Worm (Caenorhabditis elegans) whole organism, late embryonic: ENCODE measurements around the gene gst-44.
A peak's percentile ranks its signal among the peaks of the same experiment; 100 is the strongest.

Experiments
- C08G9.2 ChIP-seq: sonication (generic microtip); optimal IDR thresholded peaks from 2 replicates; lab custom pipeline; 2016; ENCODE audit warnings: mild to moderate bottlenecking, missing genetic modification characterization, moderate library complexity, missing compliant biosample characterization
- K09A11.1 ChIP-seq: sonication (generic microtip); optimal IDR thresholded peaks from 2 replicates; lab custom pipeline; 2017; ENCODE audit warnings: antibody characterized with exemption, mild to moderate bottlenecking, missing genetic modification characterization, missing compliant biosample characterization; ENCODE audit not compliant: insufficient read depth
- Y22D7AL.16 ChIP-seq: sonication (generic microtip); optimal IDR thresholded peaks from 2 replicates; lab custom pipeline; 2016; ENCODE audit warnings: missing genetic modification characterization, missing compliant biosample characterization
- ahr-1 ChIP-seq: sonication (generic microtip); optimal IDR thresholded peaks from 2 replicates; lab custom pipeline; 2016; ENCODE audit warnings: missing genetic modification characterization, missing compliant biosample characterization
- ama-1 ChIP-seq: fragments of 150-350 bp; optimal IDR thresholded peaks from 2 replicates; lab custom pipeline; 2014
- ceh-14 ChIP-seq: sonication (generic microtip); optimal IDR thresholded peaks from 2 replicates; lab custom pipeline; 2016; ENCODE audit warnings: missing genotype, missing genetic modification characterization, missing compliant biosample characterization
- ceh-18 ChIP-seq: sonication (generic microtip); optimal IDR thresholded peaks from 2 replicates; lab custom pipeline; 2016; ENCODE audit warnings: missing genetic modification characterization, missing compliant biosample characterization
- ceh-19 ChIP-seq: fragments of 200-800 bp; sonication (Bioruptor generic); optimal IDR thresholded peaks from 2 replicates; lab custom pipeline; 2018; ENCODE audit warnings: mild to moderate bottlenecking, missing genetic modification characterization, missing compliant biosample characterization
- ceh-2 ChIP-seq: sonication (generic microtip); optimal IDR thresholded peaks from 2 replicates; lab custom pipeline; 2016; ENCODE audit warnings: missing genotype, missing genetic modification characterization, missing compliant biosample characterization
- ceh-22 ChIP-seq: sonication (generic microtip); optimal IDR thresholded peaks from 2 replicates; lab custom pipeline; 2017; ENCODE audit warnings: missing biosample characterization, missing genetic modification characterization
- ceh-24 ChIP-seq: sonication (generic microtip); optimal IDR thresholded peaks from 2 replicates; lab custom pipeline; 2016; ENCODE audit warnings: mild to moderate bottlenecking, missing genetic modification characterization, missing compliant biosample characterization
- ceh-31 ChIP-seq: sonication (generic microtip); optimal IDR thresholded peaks from 2 replicates; lab custom pipeline; 2016; ENCODE audit warnings: missing genetic modification characterization, missing compliant biosample characterization
- ceh-34 ChIP-seq: sonication (generic microtip); optimal IDR thresholded peaks from 2 replicates; lab custom pipeline; 2016; ENCODE audit warnings: mild to moderate bottlenecking, missing genetic modification characterization, missing compliant biosample characterization
- ceh-6 ChIP-seq: fragments of 200-800 bp; sonication (Bioruptor generic); optimal IDR thresholded peaks from 2 replicates; lab custom pipeline; 2018; ENCODE audit warnings: mild to moderate bottlenecking, missing genetic modification characterization, missing compliant biosample characterization
- ceh-9 ChIP-seq: sonication (generic microtip); optimal IDR thresholded peaks from 2 replicates; lab custom pipeline; 2016; ENCODE audit warnings: mild to moderate bottlenecking, missing genetic modification characterization, inconsistent platforms, missing compliant biosample characterization
- dmd-4 ChIP-seq: sonication (generic microtip); optimal IDR thresholded peaks from 2 replicates; lab custom pipeline; 2016; ENCODE audit warnings: borderline replicate concordance, missing genetic modification characterization, missing compliant biosample characterization
- elt-2 ChIP-seq: sonication (generic microtip); optimal IDR thresholded peaks from 2 replicates; lab custom pipeline; 2016; ENCODE audit warnings: missing genetic modification reagents, missing genetic modification characterization, missing compliant biosample characterization
- elt-4 ChIP-seq: sonication (generic microtip); optimal IDR thresholded peaks from 2 replicates; lab custom pipeline; 2016; ENCODE audit warnings: missing genetic modification characterization, missing compliant biosample characterization
- ets-4 ChIP-seq: sonication (generic microtip); optimal IDR thresholded peaks from 2 replicates; lab custom pipeline; 2016; ENCODE audit warnings: missing genetic modification characterization, missing compliant biosample characterization
- eyg-1 ChIP-seq: sonication (generic microtip); optimal IDR thresholded peaks from 2 replicates; lab custom pipeline; 2016; ENCODE audit warnings: missing genotype, missing genetic modification characterization, missing compliant biosample characterization
- fkh-10 ChIP-seq: fragments of 150-350 bp; optimal IDR thresholded peaks from 2 replicates; lab custom pipeline; 2014; ENCODE audit warnings: missing biosample characterization, missing genetic modification reagents, missing genetic modification characterization
- fkh-6 ChIP-seq: sonication (generic microtip); optimal IDR thresholded peaks from 2 replicates; lab custom pipeline; 2016; ENCODE audit warnings: missing genetic modification characterization, missing compliant biosample characterization
- gmeb-2 ChIP-seq: sonication (generic microtip); optimal IDR thresholded peaks from 2 replicates; lab custom pipeline; 2016; ENCODE audit warnings: missing genetic modification characterization, inconsistent platforms, missing compliant biosample characterization
- hlh-13 ChIP-seq: fragments of 200-800 bp; sonication (Bioruptor generic); optimal IDR thresholded peaks from 2 replicates; lab custom pipeline; 2018; ENCODE audit warnings: mild to moderate bottlenecking, missing genetic modification characterization, missing compliant biosample characterization
- hlh-15 ChIP-seq: sonication (generic microtip); optimal IDR thresholded peaks from 2 replicates; lab custom pipeline; 2016; ENCODE audit warnings: missing genetic modification characterization, missing compliant biosample characterization
- hlh-6 ChIP-seq: sonication (generic microtip); optimal IDR thresholded peaks from 2 replicates; lab custom pipeline; 2016; ENCODE audit warnings: missing genotype, missing genetic modification characterization, missing compliant biosample characterization
- hlh-8 ChIP-seq: sonication (generic microtip); optimal IDR thresholded peaks from 2 replicates; lab custom pipeline; 2016; ENCODE audit warnings: missing genotype, missing genetic modification characterization, missing compliant biosample characterization
- lim-6 ChIP-seq: sonication (generic microtip); optimal IDR thresholded peaks from 2 replicates; lab custom pipeline; 2016; ENCODE audit warnings: missing genetic modification characterization, missing compliant biosample characterization
- lin-11 ChIP-seq: fragments of 200-800 bp; sonication (Bioruptor generic); optimal IDR thresholded peaks from 2 replicates; lab custom pipeline; 2018; ENCODE audit warnings: mild to moderate bottlenecking, missing genetic modification characterization, missing compliant biosample characterization
- madf-2 ChIP-seq: sonication (generic microtip); optimal IDR thresholded peaks from 2 replicates; lab custom pipeline; 2017; ENCODE audit warnings: missing genetic modification characterization, missing compliant biosample characterization
- mec-3 ChIP-seq: sonication (generic microtip); optimal IDR thresholded peaks from 2 replicates; lab custom pipeline; 2016; ENCODE audit warnings: borderline replicate concordance, missing genetic modification characterization, missing compliant biosample characterization
- nfya-1 ChIP-seq: sonication (generic microtip); optimal IDR thresholded peaks from 2 replicates; lab custom pipeline; 2017; ENCODE audit warnings: missing genetic modification characterization, mild to moderate bottlenecking, missing compliant biosample characterization, antibody characterized with exemption, moderate library complexity
- nhr-11 ChIP-seq: fragments of 150-350 bp; optimal IDR thresholded peaks from 2 replicates; lab custom pipeline; 2014; ENCODE audit warnings: missing biosample characterization, missing genetic modification characterization
- nhr-232 ChIP-seq: sonication (generic microtip); optimal IDR thresholded peaks from 2 replicates; lab custom pipeline; 2016; ENCODE audit warnings: missing genetic modification characterization, missing compliant biosample characterization
- npax-4 ChIP-seq: sonication (generic microtip); optimal IDR thresholded peaks from 2 replicates; lab custom pipeline; 2016; ENCODE audit warnings: missing genetic modification characterization, missing compliant biosample characterization
- odd-2 ChIP-seq: sonication (generic microtip); optimal IDR thresholded peaks from 2 replicates; lab custom pipeline; 2017; ENCODE audit warnings: antibody characterized with exemption, mild to moderate bottlenecking, missing genetic modification characterization, missing compliant biosample characterization
- pag-3 ChIP-seq: sonication (generic microtip); optimal IDR thresholded peaks from 2 replicates; lab custom pipeline; 2016; ENCODE audit warnings: missing compliant biosample characterization, missing genetic modification characterization, borderline replicate concordance
- pat-9 ChIP-seq: fragments of 200-800 bp; sonication (Bioruptor generic); optimal IDR thresholded peaks from 2 replicates; lab custom pipeline; 2018; ENCODE audit warnings: mild to moderate bottlenecking, missing genetic modification characterization, moderate library complexity, missing compliant biosample characterization
- pha-2 ChIP-seq: sonication (generic microtip); optimal IDR thresholded peaks from 2 replicates; lab custom pipeline; 2017; ENCODE audit warnings: mild to moderate bottlenecking, missing genetic modification characterization, missing compliant biosample characterization
- pha-4 ChIP-seq: fragments of 150-350 bp; optimal IDR thresholded peaks from 2 replicates; lab custom pipeline; 2018; ENCODE audit warnings: missing biosample characterization, missing genetic modification reagents, missing genetic modification characterization
- pqm-1 ChIP-seq: sonication (generic microtip); optimal IDR thresholded peaks from 2 replicates; lab custom pipeline; 2016; ENCODE audit warnings: missing genetic modification characterization, missing compliant biosample characterization
- ref-2 ChIP-seq: sonication (generic microtip); optimal IDR thresholded peaks from 2 replicates; lab custom pipeline; 2016; ENCODE audit warnings: missing genetic modification characterization, missing compliant biosample characterization
- rnt-1 ChIP-seq: sonication (generic microtip); optimal IDR thresholded peaks from 2 replicates; lab custom pipeline; 2016; ENCODE audit warnings: missing genetic modification characterization, missing compliant biosample characterization
- sdc-2 ChIP-seq: sonication (generic microtip); optimal IDR thresholded peaks from 2 replicates; lab custom pipeline; 2016; ENCODE audit warnings: missing genotype, missing genetic modification characterization, missing compliant biosample characterization
- sox-2 ChIP-seq: fragments of 200-800 bp; sonication (Bioruptor generic); IDR thresholded peaks from 2 replicates; pipeline ENCODE4 v1.3.6; 2022; ENCODE audit warnings: missing genetic modification reagents, missing genetic modification characterization, missing compliant biosample characterization
- syd-9 ChIP-seq: sonication (generic microtip); optimal IDR thresholded peaks from 2 replicates; lab custom pipeline; 2016; ENCODE audit warnings: mild to moderate bottlenecking, missing genetic modification characterization, moderate library complexity, missing compliant biosample characterization
- tbx-2 ChIP-seq: sonication (generic microtip); optimal IDR thresholded peaks from 2 replicates; lab custom pipeline; 2016; ENCODE audit warnings: missing genetic modification characterization, missing compliant biosample characterization
- tbx-7 ChIP-seq: sonication (generic microtip); optimal IDR thresholded peaks from 2 replicates; lab custom pipeline; 2016; ENCODE audit warnings: missing genotype, missing genetic modification characterization, missing compliant biosample characterization
- unc-3 ChIP-seq, 2 experiments: fragments of 200-800 bp in 1 of 2; sonication (Bioruptor generic) in 1 of 2; sonication (generic microtip) in 1 of 2; conservative IDR thresholded peaks in 1 of 2; optimal IDR thresholded peaks in 1 of 2; 2 replicates each; pipeline versions ENCODE4 v1.3.6 to Lab custom; 2016 to 2022; ENCODE audit warnings: missing compliant biosample characterization in 2 of 2, missing genetic modification characterization in 2 of 2, missing genetic modification reagents in 1 of 2
- unc-42 ChIP-seq: sonication (generic microtip); optimal IDR thresholded peaks from 2 replicates; lab custom pipeline; 2016; ENCODE audit warnings: missing genotype, missing genetic modification characterization, missing compliant biosample characterization
- unc-55 ChIP-seq: sonication (generic microtip); optimal IDR thresholded peaks from 2 replicates; lab custom pipeline; 2017; ENCODE audit warnings: missing biosample characterization, missing genetic modification reagents, missing genetic modification characterization
- unc-86 ChIP-seq: sonication (generic microtip); optimal IDR thresholded peaks from 2 replicates; lab custom pipeline; 2016; ENCODE audit warnings: missing genetic modification characterization, missing compliant biosample characterization
- zip-5 ChIP-seq: sonication (generic microtip); optimal IDR thresholded peaks from 2 replicates; lab custom pipeline; 2016; ENCODE audit warnings: missing genetic modification characterization, missing compliant biosample characterization
- ztf-16 ChIP-seq: sonication (generic microtip); optimal IDR thresholded peaks from 2 replicates; lab custom pipeline; 2017; ENCODE audit warnings: missing genetic modification characterization, missing compliant biosample characterization

The gst-44 gene

ce11 chrV:16401519-16401918, 10.8 kb downstream of the gst-44 start, which contains the start of gene F13A7.14:
F13A7.14 (plus strand) TSS chrV:16401891.
- TF ChIP-seq ref-2 (tag; lab: Kevin White, UChicago) (peak; percentile 86), fkh-6 (no peak), ceh-6 (no peak), eyg-1 (tag; lab: Kevin White, UChicago) (no peak), unc-42 (peak; percentile 56), tbx-7 (tag; lab: Kevin White, UChicago) (peak; percentile 88), lim-6 (peak; percentile 60), pha-4 (tag; lab: Kevin White, UChicago) (no peak), ahr-1 (tag; lab: Kevin White, UChicago) (no peak), syd-9 (tag; lab: Kevin White, UChicago) (no peak), Y22D7AL.16 (tag; lab: Kevin White, UChicago) (no peak), unc-86 (tag; lab: Kevin White, UChicago) (no peak), ceh-18 (no peak), ztf-16 (no peak), ceh-34 (tag; lab: Kevin White, UChicago) (peak; percentile 53), pat-9 (tag; lab: Kevin White, UChicago) (no peak), sox-2 (GFP tag; lab: Robert Waterston, UW) (no peak), fkh-10 (no peak), unc-55 (no peak), npax-4 (tag; lab: Kevin White, UChicago) (no peak), nhr-232 (tag; lab: Kevin White, UChicago) (no peak), pag-3 (tag; lab: Kevin White, UChicago) (no peak), elt-2 (tag; lab: Kevin White, UChicago) (no peak), dmd-4 (no peak), ceh-2 (tag; lab: Kevin White, UChicago) (peak; percentile 92), zip-5 (tag; lab: Kevin White, UChicago) (peak; percentile 82), ceh-22 (tag; lab: Kevin White, UChicago) (no peak), sdc-2 (tag; lab: Kevin White, UChicago) (no peak), K09A11.1 (tag; lab: Kevin White, UChicago) (no peak), madf-2 (tag; lab: Kevin White, UChicago) (no peak), hlh-8 (peak; percentile 64), ceh-19 (GFP tag; lab: Kevin White, UChicago) (no peak), ceh-14 (tag; lab: Kevin White, UChicago) (peak; percentile 80), hlh-15 (tag; lab: Kevin White, UChicago) (no peak), tbx-2 (tag; lab: Kevin White, UChicago) (peak; percentile 68), ceh-9 (tag; lab: Kevin White, UChicago) (no peak), ama-1 (lab: Kevin White, UChicago) (no peak), lin-11 (tag; lab: Kevin White, UChicago) (no peak), mec-3 (tag; lab: Kevin White, UChicago) (peak; percentile 72), pha-2 (tag; lab: Kevin White, UChicago) (no peak), pqm-1 (tag; lab: Kevin White, UChicago) (no peak), hlh-6 (tag; lab: Kevin White, UChicago) (no peak), rnt-1 (tag; lab: Kevin White, UChicago) (peak; percentile 77), odd-2 (no peak), ceh-24 (no peak), gmeb-2 (tag; lab: Kevin White, UChicago) (no peak), nfya-1 (tag; lab: Kevin White, UChicago) (peak; percentile 31), C08G9.2 (tag; lab: Kevin White, UChicago) (peak; percentile 96), hlh-13 (GFP tag; lab: Kevin White, UChicago) (no peak), ceh-31 (tag; lab: Kevin White, UChicago) (peak; percentile 93), unc-3 (GFP tag; conservative IDR thresholded peaks at IDR 0.05; lab: Robert Waterston, UW) (no peak), unc-3 (tag; optimal IDR thresholded peaks at IDR 0.05; lab: Kevin White, UChicago) (no peak), elt-4 (tag; lab: Kevin White, UChicago) (no peak), nhr-11 (tag; lab: Kevin White, UChicago) (no peak), ets-4 (tag; lab: Kevin White, UChicago) (peak; percentile 92)
